Fruit fly (Drosophila melanogaster): Measurements from ENCODE around the gene msl-1.
A peak's percentile ranks its signal among the peaks of the same experiment; 100 is the strongest.

The msl-1 gene

DNA sequence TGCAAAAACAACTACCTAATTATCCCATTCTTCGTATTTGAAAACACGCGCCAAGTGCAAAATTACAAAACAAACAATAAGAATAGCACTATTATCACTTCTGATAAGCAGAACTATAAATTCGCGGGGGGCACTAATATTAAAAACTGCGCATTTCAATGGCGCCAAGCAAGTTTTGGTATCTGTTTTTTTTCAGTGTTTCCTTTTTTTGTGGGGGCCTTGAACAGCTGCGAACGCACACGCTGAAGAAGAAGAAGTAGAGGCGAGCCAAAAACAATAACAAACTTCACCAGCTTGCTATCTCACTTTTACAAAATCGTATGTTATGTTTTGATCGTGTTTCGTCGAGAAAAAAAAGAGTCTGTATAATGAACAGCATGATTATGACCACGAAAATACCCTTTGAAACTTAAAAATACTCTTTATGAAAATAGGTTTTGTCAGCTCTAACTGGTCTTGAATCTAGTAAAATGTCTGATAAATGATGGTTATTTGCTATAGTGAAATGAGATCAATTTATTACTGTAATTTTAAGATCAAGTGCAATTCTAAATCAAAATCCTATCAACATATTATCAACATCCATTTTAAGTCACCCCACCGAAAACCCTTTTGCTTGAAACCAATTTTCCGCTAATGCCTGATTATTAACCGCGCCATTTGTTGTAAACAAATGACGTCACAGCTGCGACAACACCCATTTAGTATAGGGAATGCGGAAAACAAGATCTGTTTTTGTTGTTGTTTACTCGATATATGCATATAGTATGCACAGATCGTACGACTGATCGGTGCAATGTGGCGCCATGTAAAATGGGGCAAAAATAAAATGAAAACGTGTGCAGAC, 5.5 kb upstream of the msl-1 start (continued):
- TF ChIP-seq vvl (GFP tag; IDR thresholded peaks at IDR 0.05): peak; percentile 73
- TF ChIP-seq CG6272 (GFP tag; IDR thresholded peaks at IDR 0.05): peak; percentile 41; the same call in 1 of the 2 replicates
- TF ChIP-seq cwo (GFP tag; optimal IDR thresholded peaks at IDR 0.05): peak; percentile 75
- peak; percentile 60 for TF ChIP-seq MBD-R2 (GFP tag; IDR thresholded peaks at IDR 0.05)
- TF ChIP-seq CG3281 (GFP tag; optimal IDR thresholded peaks at IDR 0.05): peak; percentile 43
- TF ChIP-seq shn (GFP tag; optimal IDR thresholded peaks at IDR 0.05): peak; percentile 71
- TF ChIP-seq psq (GFP tag; optimal IDR thresholded peaks at IDR 0.05): peak; percentile 67
- peak; percentile 66 for TF ChIP-seq CG9727 (GFP tag; optimal IDR thresholded peaks at IDR 0.05)
- no peak for TF ChIP-seq ham (GFP tag; IDR thresholded peaks at IDR 0.05)
- peak; percentile 48 for TF ChIP-seq CG9876 (GFP tag; optimal IDR thresholded peaks at IDR 0.05)
- TF ChIP-seq Hsf (GFP tag; optimal IDR thresholded peaks at IDR 0.05): peak; percentile 51
- TF ChIP-seq oc (tag; optimal IDR thresholded peaks at IDR 0.05): peak; percentile 36
- TF ChIP-seq CG14710 (tag; optimal IDR thresholded peaks at IDR 0.05): peak; percentile 49
- TF ChIP-seq CG16813 (GFP tag; IDR thresholded peaks at IDR 0.05; ENCODE audit: partially characterized antibody): no peak
- TF ChIP-seq Sry-β (GFP tag; optimal IDR thresholded peaks at IDR 0.05): no peak
- 0 out of 2 replicates have a peak, but pooled peaks have one; percentile 14 for TF ChIP-seq Gsc (GFP tag; IDR thresholded peaks at IDR 0.05)
- peak; percentile 48 for TF ChIP-seq CG7839 (tag; optimal IDR thresholded peaks at IDR 0.05)
- TF ChIP-seq pum (GFP tag; optimal IDR thresholded peaks at IDR 0.05): peak; percentile 27
- no peak for TF ChIP-seq Lpt (GFP tag; optimal IDR thresholded peaks at IDR 0.05)
- TF ChIP-seq ase (GFP tag; IDR thresholded peaks at IDR 0.05): 0 out of 3 replicates have a peak, but pooled peaks have one; percentile 62
- peak; percentile 44 for TF ChIP-seq CG33213 (GFP tag; optimal IDR thresholded peaks at IDR 0.05)
- TF ChIP-seq ash1 (GFP tag; optimal IDR thresholded peaks at IDR 0.05): no peak
- peak; percentile 15 for TF ChIP-seq pho (GFP tag; optimal IDR thresholded peaks at IDR 0.05)
- peak; percentile 55 for TF ChIP-seq lmd (GFP tag; IDR thresholded peaks at IDR 0.05)
- no peak for TF ChIP-seq danr (GFP tag; IDR thresholded peaks at IDR 0.05)
- peak; percentile 25 for TF ChIP-seq exex (tag; optimal IDR thresholded peaks at IDR 0.05)
- peak; percentile 18 for TF ChIP-seq Max (GFP tag; optimal IDR thresholded peaks at IDR 0.05)
- 0 out of 2 replicates have a peak, but pooled peaks have one; percentile 5 for TF ChIP-seq toy (GFP tag; IDR thresholded peaks at IDR 0.05)
- peak; percentile 43; the same call in 1 of the 2 replicates for TF ChIP-seq Drgx (GFP tag; IDR thresholded peaks at IDR 0.05)
- TF ChIP-seq Asciz (GFP tag; optimal IDR thresholded peaks at IDR 0.05): no peak
- TF ChIP-seq Taf1 (GFP tag; IDR thresholded peaks at IDR 0.05): no peak
- TF ChIP-seq CG7357 (GFP tag; IDR thresholded peaks at IDR 0.05): peak; percentile 40; the same call in 1 of the 3 replicates
- no peak for TF ChIP-seq Hey (tag; optimal IDR thresholded peaks at IDR 0.05)
- no peak for TF ChIP-seq jigr1 (GFP tag; IDR thresholded peaks at IDR 0.05)
- TF ChIP-seq CG13424 (tag; optimal IDR thresholded peaks at IDR 0.05): peak; percentile 60
- peak; percentile 36 for TF ChIP-seq Dek (tag; optimal IDR thresholded peaks at IDR 0.05)
- no peak for TF ChIP-seq hb (GFP tag; IDR thresholded peaks at IDR 0.05; ENCODE audit: partially characterized antibody)
- peak; percentile 49 for TF ChIP-seq HHEX (GFP tag; optimal IDR thresholded peaks at IDR 0.05)
- no peak for TF ChIP-seq Tbp (GFP tag; optimal IDR thresholded peaks at IDR 0.05)
- no peak for TF ChIP-seq emc (GFP tag; optimal IDR thresholded peaks at IDR 0.05)
- TF ChIP-seq esg (GFP tag; conservative IDR thresholded peaks at IDR 0.05): peak; percentile 51
- peak; percentile 6 for TF ChIP-seq MESR4 (GFP tag; optimal IDR thresholded peaks at IDR 0.05)
- peak; percentile 51 for TF ChIP-seq bab2 (GFP tag; optimal IDR thresholded peaks at IDR 0.05)
- TF ChIP-seq inv (GFP tag; IDR thresholded peaks at IDR 0.05; ENCODE audit: partially characterized antibody): no peak
- peak; percentile 58 for TF ChIP-seq zfh2 (GFP tag; optimal IDR thresholded peaks at IDR 0.05)
- no peak for TF ChIP-seq dimm (GFP tag; IDR thresholded peaks at IDR 0.05)
- TF ChIP-seq hth (optimal IDR thresholded peaks at IDR 0.05): no peak
- TF ChIP-seq CG15269 (tag; optimal IDR thresholded peaks at IDR 0.05): peak; percentile 45
- TF ChIP-seq Scr (GFP tag; IDR thresholded peaks at IDR 0.05; ENCODE audit: partially characterized antibody): 0 out of 2 replicates have a peak, but pooled peaks have one; percentile 12
